Worm (Caenorhabditis elegans): ENCODE data around the gene K12H4.3.

- TF ChIP-seq rec-8 (tag; optimal IDR thresholded peaks at IDR 0.05) (no peak), zim-3 (tag; optimal IDR thresholded peaks at IDR 0.05) (no peak), egrh-3 (GFP tag; IDR thresholded peaks at IDR 0.05) (no peak), sea-2 (GFP tag; IDR thresholded peaks at IDR 0.05) (no peak), pha-4 (tag; optimal IDR thresholded peaks at IDR 0.05) (no peak), rpc-1 (optimal IDR thresholded peaks at IDR 0.05) (no peak), rpc-1 (tag; optimal IDR thresholded peaks at IDR 0.05) (no peak), snpc-4 (GFP tag; optimal IDR thresholded peaks at IDR 0.05) (no peak), snpc-4 (tag; optimal IDR thresholded peaks at IDR 0.05) (no peak)
These were observed 15.3 kb downstream of the K12H4.3 start for ce11 chrIII:8061114-8061513.
